Fruit fly (Drosophila melanogaster) whole organism, embryonic: ENCODE data around the gene Cad96Cb.
A peak's percentile ranks its signal among the peaks of the same experiment; 100 is the strongest.

Experiments
- BEAF-32 ChIP-seq: fragments of 200-800 bp; sonication (Bioruptor generic); optimal IDR thresholded peaks from 3 replicates; lab custom pipeline; 2017; ENCODE audit warnings: missing biosample characterization, missing genetic modification characterization, mild to moderate bottlenecking, moderate library complexity, missing genetic modification reagents
- CG11560 ChIP-seq: fragments of 200-800 bp; sonication (Bioruptor generic); IDR thresholded peaks from 3 replicates; pipeline ENCODE4 v1.3.6; 2022; ENCODE audit warnings: missing biosample characterization, missing genetic modification characterization
- CG12299 ChIP-seq: fragments of 200-800 bp; sonication (Bioruptor generic); optimal IDR thresholded peaks from 2 replicates; lab custom pipeline; 2018; ENCODE audit warnings: missing biosample characterization, mild to moderate bottlenecking, missing genetic modification characterization
- CG13296 ChIP-seq: fragments of 200-800 bp; sonication (Bioruptor generic); optimal IDR thresholded peaks from 3 replicates; lab custom pipeline; 2018; ENCODE audit warnings: missing biosample characterization, mild to moderate bottlenecking, missing genetic modification characterization
- CG15073 ChIP-seq: fragments of 200-800 bp; sonication (Bioruptor generic); optimal IDR thresholded peaks from 2 replicates; lab custom pipeline; 2016; ENCODE audit warnings: missing biosample characterization, missing genetic modification characterization
- CG17612 ChIP-seq: fragments of 200-800 bp; sonication (Bioruptor generic); IDR thresholded peaks from 2 replicates; pipeline ENCODE4 v1.3.6; 2022; ENCODE audit warnings: missing biosample characterization, missing genetic modification characterization
- CG18011 ChIP-seq: fragments of 200-800 bp; sonication (Bioruptor generic); optimal IDR thresholded peaks from 2 replicates; lab custom pipeline; 2017; ENCODE audit warnings: missing biosample characterization, missing genetic modification characterization, mild to moderate bottlenecking, moderate library complexity, missing genotype
- CG2712 ChIP-seq: fragments of 200-800 bp; optimal IDR thresholded peaks from 3 replicates; lab custom pipeline; 2019; ENCODE audit warnings: missing biosample characterization, mild to moderate bottlenecking, missing genetic modification characterization, moderate library complexity
- CG2889 ChIP-seq: fragments of 200-800 bp; sonication (Bioruptor generic); IDR thresholded peaks from 3 replicates; pipeline ENCODE4 v1.3.6; 2022; ENCODE audit warnings: missing biosample characterization, missing genetic modification characterization
- CG31224 ChIP-seq: fragments of 200-800 bp; sonication (Bioruptor generic); IDR thresholded peaks from 2 replicates; pipeline ENCODE4 v1.3.6; 2022; ENCODE audit warnings: missing biosample characterization, missing genetic modification characterization
- CG4820 ChIP-seq: fragments of 200-800 bp; sonication (Bioruptor generic); optimal IDR thresholded peaks from 3 replicates; lab custom pipeline; 2016; ENCODE audit warnings: missing biosample characterization, missing genetic modification characterization
- CG6654 ChIP-seq: fragments of 200-800 bp; sonication (Bioruptor generic); optimal IDR thresholded peaks from 2 replicates; lab custom pipeline; 2017; ENCODE audit warnings: missing biosample characterization, mild to moderate bottlenecking, missing genetic modification characterization
- CG6683 ChIP-seq: fragments of 200-800 bp; sonication (Bioruptor generic); optimal IDR thresholded peaks from 2 replicates; lab custom pipeline; 2017; ENCODE audit warnings: missing biosample characterization, mild to moderate bottlenecking, missing genetic modification characterization, missing genetic modification reagents
- CG6689 ChIP-seq: fragments of 200-800 bp; sonication (Bioruptor generic); IDR thresholded peaks from 2 replicates; pipeline ENCODE4 v1.3.6; 2022; ENCODE audit warnings: missing biosample characterization, missing genetic modification characterization
- CG7928 ChIP-seq: fragments of 200-800 bp; sonication (Bioruptor generic); optimal IDR thresholded peaks from 2 replicates; lab custom pipeline; 2017; ENCODE audit warnings: missing biosample characterization, mild to moderate bottlenecking, missing genetic modification characterization
- CG7963 ChIP-seq: fragments of 200-800 bp; sonication (Bioruptor generic); IDR thresholded peaks from 3 replicates; pipeline ENCODE4 v1.3.6; 2022; ENCODE audit warnings: missing biosample characterization, missing genetic modification characterization; ENCODE audit not compliant: partially characterized antibody
- CG7987 ChIP-seq: fragments of 200-800 bp; sonication (Bioruptor generic); optimal IDR thresholded peaks from 2 replicates; lab custom pipeline; 2018; ENCODE audit warnings: missing biosample characterization, mild to moderate bottlenecking, missing genetic modification characterization, moderate library complexity
- CG8281 ChIP-seq: fragments of 200-800 bp; sonication (Bioruptor generic); optimal IDR thresholded peaks from 2 replicates; lab custom pipeline; 2018; ENCODE audit warnings: missing biosample characterization, mild to moderate bottlenecking, missing genetic modification characterization, moderate library complexity
- CG8359 ChIP-seq: fragments of 200-800 bp; sonication (Bioruptor generic); optimal IDR thresholded peaks from 2 replicates; lab custom pipeline; 2017; ENCODE audit warnings: missing biosample characterization, mild to moderate bottlenecking, missing genetic modification characterization, borderline replicate concordance
- CG9215 ChIP-seq: fragments of 200-800 bp; sonication (Bioruptor generic); IDR thresholded peaks from 2 replicates; pipeline ENCODE4 v1.3.6; 2022; ENCODE audit warnings: missing biosample characterization, missing genetic modification characterization
- CG9437 ChIP-seq: fragments of 200-800 bp; sonication (Bioruptor generic); optimal IDR thresholded peaks from 2 replicates; lab custom pipeline; 2018; ENCODE audit warnings: missing biosample characterization, mild to moderate bottlenecking, missing genetic modification characterization
- CHES-1-like ChIP-seq: fragments of 200-800 bp; sonication (Bioruptor generic); optimal IDR thresholded peaks from 2 replicates; lab custom pipeline; 2016; ENCODE audit warnings: missing biosample characterization, missing genetic modification characterization
- Doc3 ChIP-seq: fragments of 200-800 bp; sonication (Bioruptor generic); IDR thresholded peaks from 3 replicates; pipeline ENCODE4 v1.3.6; 2022; ENCODE audit warnings: missing biosample characterization, missing genetic modification characterization; ENCODE audit not compliant: partially characterized antibody
- Dp ChIP-seq: fragments of 200-800 bp; sonication (Bioruptor generic); optimal IDR thresholded peaks from 2 replicates; lab custom pipeline; 2018; ENCODE audit warnings: missing biosample characterization, mild to moderate bottlenecking, missing genetic modification characterization, moderate library complexity
- H15 ChIP-seq: fragments of 200-800 bp; sonication (Bioruptor generic); IDR thresholded peaks from 3 replicates; pipeline ENCODE4 v1.3.6; 2022; ENCODE audit warnings: missing biosample characterization, missing genetic modification characterization
- Hmx ChIP-seq: fragments of 200-800 bp; sonication (Bioruptor generic); optimal IDR thresholded peaks from 2 replicates; lab custom pipeline; 2016; ENCODE audit warnings: missing biosample characterization, missing genetic modification characterization
- Hr39 ChIP-seq: fragments of >200 bp; optimal IDR thresholded peaks from 2 replicates; lab custom pipeline; 2017
- Max ChIP-seq: fragments of 200-800 bp; sonication (Bioruptor generic); optimal IDR thresholded peaks from 2 replicates; lab custom pipeline; 2016; ENCODE audit warnings: missing biosample characterization, mild to moderate bottlenecking, missing genetic modification characterization
- Scr ChIP-seq: fragments of 200-800 bp; sonication (Bioruptor generic); IDR thresholded peaks from 2 replicates; pipeline ENCODE4 v1.3.6; 2022; ENCODE audit warnings: missing biosample characterization, missing genetic modification characterization; ENCODE audit not compliant: partially characterized antibody
- Side ChIP-seq: fragments of 200-800 bp; sonication (Bioruptor generic); optimal IDR thresholded peaks from 2 replicates; lab custom pipeline; 2016; ENCODE audit warnings: missing biosample characterization, missing genetic modification characterization
- Sry-β ChIP-seq: fragments of 200-800 bp; sonication (Bioruptor generic); optimal IDR thresholded peaks from 2 replicates; lab custom pipeline; 2018; ENCODE audit warnings: missing biosample characterization, mild to moderate bottlenecking, missing genetic modification characterization, moderate library complexity
- ab ChIP-seq: fragments of 200-800 bp; sonication (Bioruptor generic); optimal IDR thresholded peaks from 2 replicates; lab custom pipeline; 2016; ENCODE audit warnings: missing biosample characterization, missing genetic modification characterization
- da ChIP-seq: fragments of 200-800 bp; sonication (Bioruptor generic); optimal IDR thresholded peaks from 2 replicates; lab custom pipeline; 2016; ENCODE audit warnings: missing biosample characterization, missing genetic modification characterization
- danr ChIP-seq: fragments of 200-800 bp; sonication (Bioruptor generic); IDR thresholded peaks from 2 replicates; pipeline ENCODE4 v1.3.6; 2022; ENCODE audit warnings: missing biosample characterization, missing genetic modification characterization
- dpn ChIP-seq, 2 experiments: fragments of 200-800 bp; sonication (Bioruptor generic); optimal IDR thresholded peaks; 3 replicates each; lab custom pipeline; 2016; ENCODE audit warnings: missing biosample characterization in 2 of 2, missing genetic modification characterization in 2 of 2
- exex ChIP-seq: fragments of 200-800 bp; sonication (Bioruptor generic); optimal IDR thresholded peaks from 4 replicates; lab custom pipeline; 2018; ENCODE audit warnings: missing biosample characterization, mild to moderate bottlenecking, missing genetic modification characterization, moderate library complexity
- eyg ChIP-seq: fragments of 200-800 bp; sonication (Bioruptor generic); optimal IDR thresholded peaks from 3 replicates; lab custom pipeline; 2016; ENCODE audit warnings: missing biosample characterization, missing genetic modification characterization
- fd96Cb ChIP-seq: fragments of 200-800 bp; sonication (Bioruptor generic); optimal IDR thresholded peaks from 2 replicates; lab custom pipeline; 2018; ENCODE audit warnings: missing biosample characterization, mild to moderate bottlenecking, missing genetic modification characterization, moderate library complexity
- her ChIP-seq: fragments of 200-800 bp; sonication (Bioruptor generic); optimal IDR thresholded peaks from 2 replicates; lab custom pipeline; 2016; ENCODE audit warnings: missing biosample characterization, missing genetic modification characterization
- kay ChIP-seq: fragments of 200-800 bp; sonication (Bioruptor generic); optimal IDR thresholded peaks from 2 replicates; lab custom pipeline; 2016; ENCODE audit warnings: missing biosample characterization, missing genetic modification characterization
- mld ChIP-seq: fragments of 200-800 bp; sonication (Bioruptor generic); IDR thresholded peaks from 3 replicates; pipeline ENCODE4 v1.3.6; 2022; ENCODE audit warnings: missing biosample characterization, missing genetic modification characterization; ENCODE audit not compliant: partially characterized antibody
- odd ChIP-seq: fragments of 200-800 bp; sonication (Bioruptor generic); optimal IDR thresholded peaks from 2 replicates; lab custom pipeline; 2017; ENCODE audit warnings: missing biosample characterization, mild to moderate bottlenecking, missing genetic modification characterization
- pum ChIP-seq: fragments of 200-800 bp; sonication (Bioruptor generic); optimal IDR thresholded peaks from 2 replicates; lab custom pipeline; 2016; ENCODE audit warnings: missing biosample characterization, missing genetic modification characterization
- repo ChIP-seq: fragments of 200-800 bp; sonication (Bioruptor generic); optimal IDR thresholded peaks from 2 replicates; lab custom pipeline; 2016; ENCODE audit warnings: missing biosample characterization, missing genetic modification characterization
- sc ChIP-seq, 3 experiments: fragments of >200 bp in 2 of 3; fragments of 200-800 bp in 1 of 3; sonication (Bioruptor generic) in 1 of 3; optimal IDR thresholded peaks; 2 replicates in 2 of 3; 3 replicates in 1 of 3; lab custom pipeline; 2017; ENCODE audit warnings: mild to moderate bottlenecking in 1 of 3, missing biosample characterization in 1 of 3, missing genetic modification characterization in 1 of 3, missing genetic modification reagents in 1 of 3
- sens-2 ChIP-seq: fragments of 200-800 bp; sonication (Bioruptor generic); IDR thresholded peaks from 2 replicates; pipeline ENCODE4 v1.3.6; 2022; ENCODE audit warnings: missing biosample characterization, missing genetic modification characterization
- sna ChIP-seq: fragments of 200-800 bp; sonication (Bioruptor generic); IDR thresholded peaks from 2 replicates; pipeline ENCODE4 v1.3.6; 2022; ENCODE audit warnings: missing biosample characterization, missing genetic modification characterization; ENCODE audit not compliant: partially characterized antibody
- unc-4 ChIP-seq: fragments of 200-800 bp; sonication (Bioruptor generic); IDR thresholded peaks from 2 replicates; pipeline ENCODE4 v1.3.6; 2022; ENCODE audit warnings: missing biosample characterization, missing genetic modification characterization; ENCODE audit not compliant: partially characterized antibody
- vfl ChIP-seq: fragments of 200-800 bp; sonication (Bioruptor generic); optimal IDR thresholded peaks from 2 replicates; lab custom pipeline; 2016; ENCODE audit warnings: missing biosample characterization, missing genetic modification characterization
- vvl ChIP-seq: fragments of 200-800 bp; sonication (Bioruptor generic); IDR thresholded peaks from 2 replicates; pipeline ENCODE4 v1.3.6; 2022; ENCODE audit warnings: missing biosample characterization, missing genetic modification characterization

Cad96Cb gene

dm6 chr3R:25265589-25266201 lies 33.6 kb upstream of the Cad96Cb start, which contains the start of the genes GlnRS and RIOK2 (continued):
- TF ChIP-seq CG18011: no peak
- TF ChIP-seq dpn (GFP tag; optimal IDR thresholded peaks at IDR 0.05; lab: Kevin White, UChicago): peak in 1 of 2 experiments; percentile 18
- peak; percentile 32 for TF ChIP-seq Dp (GFP tag; lab: Kevin White, UChicago)
- peak; percentile 91 for TF ChIP-seq mld
- TF ChIP-seq CG6683 (GFP tag; lab: Kevin White, UChicago): no peak
- TF ChIP-seq CG6689 (GFP tag; lab: Robert Waterston, UW): no peak
- TF ChIP-seq sens-2: no peak
- TF ChIP-seq danr (GFP tag; lab: Robert Waterston, UW): no peak
- peak; percentile 34 for TF ChIP-seq Side (GFP tag; lab: Kevin White, UChicago)
- no peak for TF ChIP-seq her (GFP tag; lab: Kevin White, UChicago)
- TF ChIP-seq sc (optimal IDR thresholded peaks at IDR 0.05; lab: Kevin White, UChicago): no peak
- no peak for TF ChIP-seq sc (GFP tag; optimal IDR thresholded peaks at IDR 0.05; lab: Kevin White, UChicago)
- no peak for TF ChIP-seq odd (GFP tag; lab: Kevin White, UChicago)
- TF ChIP-seq eyg (GFP tag; lab: Kevin White, UChicago): no peak
- peak; percentile 94 for TF ChIP-seq Scr (GFP tag; lab: Robert Waterston, UW)
- no peak for TF ChIP-seq repo (GFP tag; lab: Kevin White, UChicago)
- TF ChIP-seq CG2712: peak; percentile 48
- TF ChIP-seq CG12299 (tag; lab: Kevin White, UChicago): peak; percentile 14
- TF ChIP-seq exex (tag; lab: Kevin White, UChicago): no peak
- TF ChIP-seq CG7987: peak; percentile 49
- TF ChIP-seq CG9215 (GFP tag; lab: Robert Waterston, UW): no peak
- TF ChIP-seq Max (GFP tag; lab: Kevin White, UChicago): peak; percentile 97
- no peak for TF ChIP-seq CG15073
- TF ChIP-seq Hr39 (lab: Kevin White, UChicago): no peak
- peak; percentile 68 for TF ChIP-seq kay (GFP tag; lab: Kevin White, UChicago)
- no peak for TF ChIP-seq CG6654 (GFP tag; lab: Kevin White, UChicago)
- TF ChIP-seq CG7963 (GFP tag; lab: Robert Waterston, UW): peak; percentile 93
- TF ChIP-seq CG4820: no peak
- TF ChIP-seq CG13296 (GFP tag; lab: Kevin White, UChicago): no peak
- TF ChIP-seq CG8359 (GFP tag; lab: Kevin White, UChicago): no peak
- no peak for TF ChIP-seq ab
- TF ChIP-seq fd96Cb (tag; lab: Kevin White, UChicago): no peak
- TF ChIP-seq Sry-β (GFP tag; lab: Kevin White, UChicago): peak; percentile 67
- TF ChIP-seq vvl: peak; percentile 8; the same call in 1 of the 2 replicates
- TF ChIP-seq CG17612 (GFP tag; lab: Robert Waterston, UW): no peak
- no peak for TF ChIP-seq CG9437 (GFP tag; lab: Kevin White, UChicago)
- peak; percentile 97 for TF ChIP-seq BEAF-32 (GFP tag; lab: Kevin White, UChicago)
- no peak for TF ChIP-seq CG31224 (GFP tag; lab: Robert Waterston, UW)
- no peak for TF ChIP-seq CG8281 (tag; lab: Kevin White, UChicago)
- no peak for TF ChIP-seq CG7928 (GFP tag; lab: Kevin White, UChicago)
- no peak for TF ChIP-seq da (GFP tag; lab: Kevin White, UChicago)
- no peak for TF ChIP-seq H15 (GFP tag; lab: Robert Waterston, UW)
- TF ChIP-seq CHES-1-like: peak; percentile 64
- TF ChIP-seq vfl (GFP tag; lab: Kevin White, UChicago): no peak
- no peak for TF ChIP-seq Hmx
- peak; percentile 93 for TF ChIP-seq sna (GFP tag; lab: Robert Waterston, UW)
- no peak for TF ChIP-seq CG2889 (GFP tag; lab: Robert Waterston, UW)
- no peak for TF ChIP-seq CG11560 (tag; lab: Robert Waterston, UW)
- peak; percentile 92 for TF ChIP-seq Doc3 (GFP tag; lab: Robert Waterston, UW)
- TF ChIP-seq pum (GFP tag; lab: Kevin White, UChicago): no peak
- peak; percentile 97 for TF ChIP-seq unc-4 (GFP tag; lab: Robert Waterston, UW)
